Fruit fly (Drosophila melanogaster) whole organism, embryonic: ENCODE data around the gene CG11920.
A peak's percentile ranks its signal among the peaks of the same experiment; 100 is the strongest.

Experiments used
- Asciz ChIP-seq: fragments of 200-800 bp; sonication (Bioruptor generic); optimal IDR thresholded peaks from 2 replicates; lab custom pipeline; 2017; ENCODE audit warnings: missing biosample characterization, mild to moderate bottlenecking, missing genetic modification characterization, missing genetic modification reagents
- Bgb ChIP-seq: fragments of 200-800 bp; sonication (Bioruptor generic); IDR thresholded peaks from 2 replicates; pipeline ENCODE4 v1.3.6; 2022; ENCODE audit warnings: missing biosample characterization, missing genetic modification characterization; ENCODE audit not compliant: partially characterized antibody
- CG10274 ChIP-seq: fragments of 200-800 bp; sonication (Bioruptor generic); optimal IDR thresholded peaks from 3 replicates; lab custom pipeline; 2017; ENCODE audit warnings: missing biosample characterization, mild to moderate bottlenecking, missing genetic modification characterization
- CG10431 ChIP-seq: fragments of 200-800 bp; sonication (Bioruptor generic); optimal IDR thresholded peaks from 3 replicates; lab custom pipeline; 2018; ENCODE audit warnings: missing biosample characterization, mild to moderate bottlenecking, missing genetic modification characterization
- CG10565 ChIP-seq: fragments of 200-800 bp; sonication (Bioruptor generic); optimal IDR thresholded peaks from 3 replicates; lab custom pipeline; 2016; ENCODE audit warnings: missing biosample characterization, mild to moderate bottlenecking, missing genetic modification characterization
- CG11085 ChIP-seq: fragments of 200-800 bp; sonication (Bioruptor generic); IDR thresholded peaks from 2 replicates; pipeline ENCODE4 v1.3.6; 2022; ENCODE audit warnings: missing biosample characterization, missing genetic modification characterization
- CG12236 ChIP-seq: fragments of 200-800 bp; sonication (Bioruptor generic); optimal IDR thresholded peaks from 2 replicates; lab custom pipeline; 2016; ENCODE audit warnings: missing biosample characterization, missing genetic modification characterization
- CG13424 ChIP-seq: fragments of 200-800 bp; sonication (Bioruptor generic); optimal IDR thresholded peaks from 2 replicates; lab custom pipeline; 2019; ENCODE audit warnings: missing biosample characterization, mild to moderate bottlenecking, missing genetic modification characterization, moderate library complexity
- CG15514 ChIP-seq: fragments of 200-800 bp; sonication (Bioruptor generic); optimal IDR thresholded peaks from 3 replicates; lab custom pipeline; 2017; ENCODE audit warnings: missing biosample characterization, missing genetic modification characterization, mild to moderate bottlenecking, moderate library complexity, missing genetic modification reagents
- CG16863 ChIP-seq: fragments of 200-800 bp; sonication (Bioruptor generic); optimal IDR thresholded peaks from 3 replicates; lab custom pipeline; 2016; ENCODE audit warnings: missing biosample characterization, missing genetic modification characterization
- CG2199 ChIP-seq: fragments of 200-800 bp; sonication (Bioruptor generic); IDR thresholded peaks from 3 replicates; pipeline ENCODE4 v1.3.6; 2022; ENCODE audit warnings: missing biosample characterization, missing genetic modification characterization
- CG2712 ChIP-seq: fragments of 200-800 bp; optimal IDR thresholded peaks from 3 replicates; lab custom pipeline; 2019; ENCODE audit warnings: missing biosample characterization, mild to moderate bottlenecking, missing genetic modification characterization, moderate library complexity
- CG34422 ChIP-seq: fragments of 200-800 bp; sonication (Bioruptor generic); IDR thresholded peaks from 3 replicates; pipeline ENCODE4 v1.3.6; 2022; ENCODE audit warnings: missing biosample characterization, missing genetic modification characterization
- CG4282 ChIP-seq: fragments of 200-800 bp; sonication (Bioruptor generic); optimal IDR thresholded peaks from 2 replicates; lab custom pipeline; 2016; ENCODE audit warnings: missing biosample characterization, missing genetic modification characterization
- CG43689 ChIP-seq: fragments of 200-800 bp; sonication (Bioruptor generic); IDR thresholded peaks from 2 replicates; pipeline ENCODE4 v1.3.6; 2022; ENCODE audit warnings: missing biosample characterization, missing genetic modification characterization
- CG6683 ChIP-seq: fragments of 200-800 bp; sonication (Bioruptor generic); optimal IDR thresholded peaks from 2 replicates; lab custom pipeline; 2017; ENCODE audit warnings: missing biosample characterization, mild to moderate bottlenecking, missing genetic modification characterization, missing genetic modification reagents
- CG7745 ChIP-seq: fragments of 200-800 bp; sonication (Bioruptor generic); optimal IDR thresholded peaks from 2 replicates; lab custom pipeline; 2018; ENCODE audit warnings: missing biosample characterization, mild to moderate bottlenecking, missing genetic modification characterization, moderate library complexity
- CG7786 ChIP-seq: fragments of 200-800 bp; sonication (Bioruptor generic); optimal IDR thresholded peaks from 2 replicates; lab custom pipeline; 2016; ENCODE audit warnings: missing biosample characterization, missing genetic modification characterization
- CG9609 ChIP-seq: fragments of 200-800 bp; sonication (Bioruptor generic); optimal IDR thresholded peaks from 3 replicates; lab custom pipeline; 2016; ENCODE audit warnings: missing biosample characterization, missing genetic modification characterization
- CG9817 ChIP-seq: fragments of 200-800 bp; sonication (Bioruptor generic); optimal IDR thresholded peaks from 2 replicates; lab custom pipeline; 2018; ENCODE audit warnings: missing biosample characterization, mild to moderate bottlenecking, missing genetic modification characterization, moderate library complexity
- Dad ChIP-seq: fragments of 200-800 bp; sonication (Bioruptor generic); optimal IDR thresholded peaks from 3 replicates; lab custom pipeline; 2016; ENCODE audit warnings: missing biosample characterization, missing genetic modification characterization
- Dek ChIP-seq: fragments of 200-800 bp; sonication (Bioruptor generic); optimal IDR thresholded peaks from 3 replicates; lab custom pipeline; 2019; ENCODE audit warnings: missing biosample characterization, mild to moderate bottlenecking, missing genetic modification characterization, moderate library complexity
- Doc2 ChIP-seq: fragments of 200-800 bp; sonication (Bioruptor generic); IDR thresholded peaks from 2 replicates; pipeline ENCODE4 v1.3.6; 2022; ENCODE audit warnings: missing biosample characterization, missing genetic modification characterization
- Fer1 ChIP-seq: fragments of 200-800 bp; sonication (Bioruptor generic); optimal IDR thresholded peaks from 2 replicates; lab custom pipeline; 2017; ENCODE audit warnings: missing biosample characterization, mild to moderate bottlenecking, missing genetic modification characterization
- Fer3 ChIP-seq: fragments of 200-800 bp; sonication (Bioruptor generic); optimal IDR thresholded peaks from 2 replicates; lab custom pipeline; 2018; ENCODE audit warnings: missing biosample characterization, mild to moderate bottlenecking, missing genetic modification characterization, moderate library complexity
- Hmx ChIP-seq: fragments of 200-800 bp; sonication (Bioruptor generic); optimal IDR thresholded peaks from 2 replicates; lab custom pipeline; 2016; ENCODE audit warnings: missing biosample characterization, missing genetic modification characterization
- MESR4 ChIP-seq: fragments of 200-800 bp; sonication (Bioruptor generic); optimal IDR thresholded peaks from 2 replicates; lab custom pipeline; 2018; ENCODE audit warnings: missing biosample characterization, mild to moderate bottlenecking, missing genetic modification characterization, moderate library complexity
- Nf-YB ChIP-seq: fragments of 200-800 bp; sonication (Bioruptor generic); optimal IDR thresholded peaks from 3 replicates; lab custom pipeline; 2019; ENCODE audit warnings: missing biosample characterization, mild to moderate bottlenecking, missing genetic modification characterization, moderate library complexity
- Oaz ChIP-seq: fragments of 200-800 bp; sonication (Bioruptor generic); IDR thresholded peaks from 2 replicates; pipeline ENCODE4 v1.3.6; 2022; ENCODE audit warnings: missing biosample characterization, missing genetic modification characterization
- abd-A ChIP-seq: fragments of 200-800 bp; sonication (Bioruptor generic); optimal IDR thresholded peaks from 3 replicates; lab custom pipeline; 2019; ENCODE audit warnings: missing biosample characterization, mild to moderate bottlenecking, missing genetic modification characterization, moderate library complexity
- ase ChIP-seq: fragments of 200-800 bp; sonication (Bioruptor generic); IDR thresholded peaks from 3 replicates; pipeline ENCODE4 v1.3.6; 2022; ENCODE audit warnings: missing biosample characterization, missing genetic modification characterization
- bab2 ChIP-seq: fragments of 200-800 bp; sonication (Bioruptor generic); optimal IDR thresholded peaks from 2 replicates; lab custom pipeline; 2016; ENCODE audit warnings: missing biosample characterization, missing genetic modification characterization
- chn ChIP-seq: fragments of 200-800 bp; sonication (Bioruptor generic); optimal IDR thresholded peaks from 2 replicates; lab custom pipeline; 2016; ENCODE audit warnings: missing biosample characterization, missing genetic modification characterization
- crp ChIP-seq, 2 experiments: fragments of 200-800 bp; sonication (Bioruptor generic); optimal IDR thresholded peaks; 2 replicates in 1 of 2; 3 replicates in 1 of 2; lab custom pipeline; 2017; ENCODE audit warnings: missing biosample characterization in 2 of 2, missing genetic modification characterization in 2 of 2, mild to moderate bottlenecking in 1 of 2, moderate library complexity in 1 of 2
- dm ChIP-seq: fragments of 200-800 bp; sonication (Bioruptor generic); optimal IDR thresholded peaks from 3 replicates; lab custom pipeline; 2016; ENCODE audit warnings: missing biosample characterization, missing genetic modification characterization
- fru ChIP-seq: fragments of >200 bp; optimal IDR thresholded peaks from 2 replicates; lab custom pipeline; 2017
- gsb-n ChIP-seq: fragments of 200-800 bp; sonication (Bioruptor generic); optimal IDR thresholded peaks from 3 replicates; lab custom pipeline; 2018; ENCODE audit warnings: missing biosample characterization, mild to moderate bottlenecking, missing genetic modification characterization
- ham ChIP-seq: fragments of 200-800 bp; sonication (Bioruptor generic); IDR thresholded peaks from 2 replicates; pipeline ENCODE4 v1.3.6; 2022; ENCODE audit warnings: missing biosample characterization, missing genetic modification characterization
- hbn ChIP-seq: fragments of 200-800 bp; sonication (Bioruptor generic); IDR thresholded peaks from 2 replicates; pipeline ENCODE4 v1.3.6; 2022; ENCODE audit warnings: missing biosample characterization, missing genetic modification characterization; ENCODE audit not compliant: partially characterized antibody
- her ChIP-seq: fragments of 200-800 bp; sonication (Bioruptor generic); optimal IDR thresholded peaks from 2 replicates; lab custom pipeline; 2016; ENCODE audit warnings: missing biosample characterization, missing genetic modification characterization
- insv ChIP-seq, 2 experiments: fragments of 200-800 bp; sonication (Bioruptor generic); optimal IDR thresholded peaks; 3 replicates each; lab custom pipeline; 2016 to 2018; ENCODE audit warnings: missing biosample characterization in 2 of 2, missing genetic modification characterization in 2 of 2
- kah ChIP-seq: fragments of 200-800 bp; sonication (Bioruptor generic); optimal IDR thresholded peaks from 2 replicates; lab custom pipeline; 2018; ENCODE audit warnings: missing biosample characterization, mild to moderate bottlenecking, missing genetic modification characterization
- mld ChIP-seq: fragments of 200-800 bp; sonication (Bioruptor generic); IDR thresholded peaks from 3 replicates; pipeline ENCODE4 v1.3.6; 2022; ENCODE audit warnings: missing biosample characterization, missing genetic modification characterization; ENCODE audit not compliant: partially characterized antibody
- nerfin-2 ChIP-seq: fragments of 200-800 bp; sonication (Bioruptor generic); IDR thresholded peaks from 2 replicates; pipeline ENCODE4 v1.3.6; 2022; ENCODE audit warnings: missing biosample characterization, missing genetic modification characterization; ENCODE audit not compliant: partially characterized antibody
- pan ChIP-seq, 4 experiments: fragments of >200 bp in 3 of 4; fragments of 200-800 bp in 1 of 4; sonication (Bioruptor generic) in 1 of 4; optimal IDR thresholded peaks in 3 of 4; IDR thresholded peaks in 1 of 4; 2 replicates each; pipeline versions ENCODE4 v1.3.6 to Lab custom; 2017 to 2022; ENCODE audit warnings: missing biosample characterization in 2 of 4, missing genetic modification characterization in 2 of 4, mixed read lengths in 1 of 4
- pros ChIP-seq: fragments of 200-800 bp; sonication (Bioruptor generic); optimal IDR thresholded peaks from 3 replicates; lab custom pipeline; 2019; ENCODE audit warnings: missing biosample characterization, mild to moderate bottlenecking, missing genetic modification characterization, moderate library complexity
- sd ChIP-seq: fragments of 200-800 bp; sonication (Bioruptor generic); optimal IDR thresholded peaks from 3 replicates; lab custom pipeline; 2018; ENCODE audit warnings: missing biosample characterization, mild to moderate bottlenecking, missing genetic modification characterization, moderate library complexity
- shn ChIP-seq: fragments of 200-800 bp; sonication (Bioruptor generic); optimal IDR thresholded peaks from 3 replicates; lab custom pipeline; 2016; ENCODE audit warnings: missing biosample characterization, missing genetic modification characterization
- sisA ChIP-seq: fragments of 200-800 bp; sonication (Bioruptor generic); IDR thresholded peaks from 2 replicates; pipeline ENCODE4 v1.3.6; 2022; ENCODE audit warnings: missing biosample characterization, missing genetic modification characterization
- yki ChIP-seq: fragments of >200 bp; optimal IDR thresholded peaks from 3 replicates; lab custom pipeline; 2018

CG11920 gene

DNA sequence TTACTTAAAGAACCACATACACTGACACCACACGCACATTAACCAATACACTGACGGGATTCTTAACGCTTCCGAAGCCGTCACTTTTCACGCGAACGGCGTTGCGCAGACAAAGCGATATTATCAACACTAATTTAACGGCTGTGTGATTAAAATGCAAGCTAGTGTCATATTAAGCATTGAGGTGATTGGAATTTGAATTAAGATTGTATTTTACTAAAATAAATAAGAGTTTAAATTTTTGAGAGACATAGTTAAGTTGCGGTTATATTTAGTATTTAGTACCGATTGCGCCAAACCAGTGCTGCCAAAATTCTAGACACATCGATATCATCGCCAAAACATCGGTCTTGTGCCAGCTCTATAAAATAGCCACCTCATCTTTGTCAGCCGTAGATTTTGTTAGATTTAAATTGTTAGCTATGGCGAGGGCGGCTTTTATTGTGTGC lies 35.6 kb upstream of the CG11920 start, which contains the start of the genes Ythdf and bai (continued):
- peak; percentile 81 for TF ChIP-seq hbn (GFP tag; lab: Robert Waterston, UW)
- no peak for TF ChIP-seq her (GFP tag; lab: Kevin White, UChicago)
- TF ChIP-seq pan (optimal IDR thresholded peaks at IDR 0.05; lab: Kevin White, UChicago) = no peak
- TF ChIP-seq pan (GFP tag; optimal IDR thresholded peaks at IDR 0.05 in 1 of 2, IDR thresholded peaks at IDR 0.05 in 1 of 2) = no peak
- peak; percentile 56; the same call in 1 of the 2 replicates for TF ChIP-seq nerfin-2 (GFP tag; lab: Robert Waterston, UW)
- TF ChIP-seq mld = 0 out of 3 replicates have a peak, but pooled peaks have one; percentile 56
- peak; percentile 16 for TF ChIP-seq shn (GFP tag; lab: Kevin White, UChicago)
- TF ChIP-seq CG9817 (tag; lab: Kevin White, UChicago) = no peak
- TF ChIP-seq CG10431 (GFP tag; lab: Kevin White, UChicago) = no peak
- peak; percentile 83 for TF ChIP-seq Bgb
- no peak for TF ChIP-seq Hmx (GFP tag; lab: Kevin White, UChicago)
- no peak for TF ChIP-seq Dek (tag; lab: Kevin White, UChicago)
- TF ChIP-seq insv (GFP tag; optimal IDR thresholded peaks at IDR 0.05; lab: Kevin White, UChicago) = peak in 1 of 2 experiments; percentile 1
- TF ChIP-seq CG34422 (GFP tag; lab: Robert Waterston, UW) = no peak; the same call in 1 of the 3 replicates
- no peak for TF ChIP-seq pros (GFP tag; lab: Kevin White, UChicago)
- no peak for TF ChIP-seq CG43689 (GFP tag; lab: Robert Waterston, UW)
- TF ChIP-seq CG7786 (GFP tag; lab: Kevin White, UChicago) = peak; percentile 55
- TF ChIP-seq Asciz (GFP tag; lab: Kevin White, UChicago) = no peak
- peak; percentile 21 for TF ChIP-seq CG9609 (GFP tag; lab: Kevin White, UChicago)
- TF ChIP-seq Fer3 = no peak
- TF ChIP-seq CG2712 (tag; lab: Kevin White, UChicago) = no peak
- TF ChIP-seq CG6683 (GFP tag; lab: Kevin White, UChicago) = no peak
- TF ChIP-seq kah = no peak
- TF ChIP-seq CG10565 (GFP tag; lab: Kevin White, UChicago) = no peak
- TF ChIP-seq sd (tag; lab: Kevin White, UChicago) = no peak
- TF ChIP-seq CG13424 (tag; lab: Kevin White, UChicago) = no peak
- TF ChIP-seq Dad (GFP tag; lab: Kevin White, UChicago) = peak; percentile 27
- no peak for TF ChIP-seq ham (GFP tag; lab: Robert Waterston, UW)
- no peak for TF ChIP-seq CG15514
- TF ChIP-seq abd-A (tag; lab: Kevin White, UChicago) = no peak
- no peak for TF ChIP-seq gsb-n (tag; lab: Kevin White, UChicago)
- peak; percentile 28 for TF ChIP-seq dm
- no peak for TF ChIP-seq CG16863 (GFP tag; lab: Kevin White, UChicago)
- no peak for TF ChIP-seq Oaz (GFP tag; lab: Robert Waterston, UW)
- TF ChIP-seq fru = no peak
- TF ChIP-seq Doc2 (GFP tag; lab: Robert Waterston, UW) = no peak
- no peak for TF ChIP-seq yki
- peak; percentile 14 for TF ChIP-seq Fer1 (GFP tag; lab: Kevin White, UChicago)
- TF ChIP-seq ase (GFP tag; lab: Robert Waterston, UW) = no peak
- peak; percentile 25 for TF ChIP-seq MESR4 (GFP tag; lab: Kevin White, UChicago)
- no peak for TF ChIP-seq CG12236 (GFP tag; lab: Kevin White, UChicago)
- TF ChIP-seq sisA (GFP tag; lab: Robert Waterston, UW) = no peak
- TF ChIP-seq bab2 (GFP tag; lab: Kevin White, UChicago) = no peak
- no peak for TF ChIP-seq CG4282 (GFP tag; lab: Kevin White, UChicago)
- TF ChIP-seq CG11085 (GFP tag; lab: Robert Waterston, UW) = 0 out of 2 replicates have a peak, but pooled peaks have one; percentile 19
- TF ChIP-seq Nf-YB = no peak
- no peak for TF ChIP-seq CG7745 (tag; lab: Kevin White, UChicago)
- peak in 1 of 2 experiments; percentile 42 for TF ChIP-seq crp (GFP tag; optimal IDR thresholded peaks at IDR 0.05; lab: Kevin White, UChicago)
- no peak for TF ChIP-seq CG10274 (GFP tag; lab: Kevin White, UChicago)
- no peak for TF ChIP-seq CG2199 (GFP tag; lab: Robert Waterston, UW)
- peak; percentile 47 for TF ChIP-seq chn (GFP tag; lab: Kevin White, UChicago)
